Worm (Caenorhabditis elegans): Measurements from ENCODE around the gene T08D10.3.

Gene T08D10.3

ce11 chrX:11948184-11948894 is 6.9 kb upstream of the T08D10.3 start, which contains the start of gene lsd-1:
lsd-1 (plus strand) TSS chrX:11948844.
- TF ChIP-seq attf-5 (GFP tag; optimal IDR thresholded peaks at IDR 0.05) = peak; percentile 20
- TF ChIP-seq K11D2.4 (GFP tag; IDR thresholded peaks at IDR 0.05) = no peak

ce11 chrX:11952129-11952528 is 3.1 kb upstream of the T08D10.3 start:
- TF ChIP-seq F49E8.2 (tag; optimal IDR thresholded peaks at IDR 0.05; ENCODE audit: insufficient read depth) (no peak), B0035.1 (tag; optimal IDR thresholded peaks at IDR 0.05) (no peak), let-526 (GFP tag; IDR thresholded peaks at IDR 0.05) (no peak), Y53G8AR.9 (GFP tag; conservative IDR thresholded peaks at IDR 0.05) (no peak), mxl-1 (tag; optimal IDR thresholded peaks at IDR 0.05) (no peak), pha-4 (tag; optimal IDR thresholded peaks at IDR 0.05) (no peak), nhr-27 (tag; optimal IDR thresholded peaks at IDR 0.05) (no peak), nhr-90 (tag; optimal IDR thresholded peaks at IDR 0.05) (no peak), sptf-2 (GFP tag; optimal IDR thresholded peaks at IDR 0.05) (no peak), nhr-120 (GFP tag; IDR thresholded peaks at IDR 0.05) (no peak), B0019.2 (GFP tag; conservative IDR thresholded peaks at IDR 0.05) (no peak), let-607 (tag; optimal IDR thresholded peaks at IDR 0.05) (no peak), ztf-18 (tag; optimal IDR thresholded peaks at IDR 0.05) (no peak), zim-3 (tag; optimal IDR thresholded peaks at IDR 0.05) (no peak), repo-1 (tag; optimal IDR thresholded peaks at IDR 0.05) (no peak), rcor-1 (GFP tag; IDR thresholded peaks at IDR 0.05) (no peak), fkh-3 (tag; optimal IDR thresholded peaks at IDR 0.05) (no peak), ztf-3 (GFP tag; optimal IDR thresholded peaks at IDR 0.05) (no peak)

- TF ChIP-seq hmg-20 (GFP tag; IDR thresholded peaks at IDR 0.05) (no peak), unc-130 (GFP tag; optimal IDR thresholded peaks at IDR 0.05) (no peak), gei-17 (GFP tag; optimal IDR thresholded peaks at IDR 0.05) (no peak), F49E8.2 (tag; optimal IDR thresholded peaks at IDR 0.05; ENCODE audit: insufficient read depth) (no peak), B0336.3 (GFP tag; IDR thresholded peaks at IDR 0.05) (no peak), T26A5.8 (tag; optimal IDR thresholded peaks at IDR 0.05) (no peak), efl-1 (GFP tag; optimal IDR thresholded peaks at IDR 0.05) (no peak), F33H1.4 (GFP tag; IDR thresholded peaks at IDR 0.05) (no peak), Y95B8A.8 (GFP tag; IDR thresholded peaks at IDR 0.05) (no peak), pha-4 (tag; optimal IDR thresholded peaks at IDR 0.05) (no peak), let-607 (tag; optimal IDR thresholded peaks at IDR 0.05) (no peak), K11D2.4 (GFP tag; IDR thresholded peaks at IDR 0.05) (no peak)
These were observed 2.0 kb upstream of the T08D10.3 start, which contains the start of gene T08D10.4 for ce11 chrX:11953229-11953628. T08D10.4 (minus strand) TSS chrX:11953329.

DNA sequence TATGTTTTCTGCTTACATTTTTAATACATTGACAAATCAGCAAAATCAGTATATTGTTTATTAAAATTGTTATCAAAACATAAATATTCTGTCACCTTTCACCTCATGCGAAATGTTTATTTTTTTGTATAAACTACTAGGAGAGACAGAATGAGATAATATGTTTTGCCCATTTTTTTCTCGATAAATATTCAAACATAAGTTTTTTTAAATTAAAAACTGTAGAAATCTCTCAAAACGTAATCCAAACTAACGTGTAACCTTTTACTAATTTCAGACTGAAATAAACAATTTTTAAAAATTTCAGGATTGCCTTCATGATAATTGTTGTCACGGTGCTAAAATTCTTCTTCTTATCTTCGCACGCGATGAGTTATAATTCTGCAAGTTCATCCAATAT is 2.0 kb downstream of the T08D10.3 start, which contains the start of gene T08D10.5:
T08D10.5 (plus strand) TSS at position 301 of the 400 bp plus-strand sequence.
- TF ChIP-seq F52B5.7 (tag; optimal IDR thresholded peaks at IDR 0.05) (no peak), lin-54 (GFP tag; optimal IDR thresholded peaks at IDR 0.05) (no peak), nhr-90 (tag; optimal IDR thresholded peaks at IDR 0.05) (no peak), madf-6 (GFP tag; IDR thresholded peaks at IDR 0.05) (no peak), F57A8.1 (GFP tag; optimal IDR thresholded peaks at IDR 0.05) (no peak), nfyb-1 (GFP tag; IDR thresholded peaks at IDR 0.05) (no peak), madf-8 (GFP tag; conservative IDR thresholded peaks at IDR 0.05) (no peak), ama-1 (optimal IDR thresholded peaks at IDR 0.05) (no peak), ama-1 (GFP tag; optimal IDR thresholded peaks at IDR 0.05) (no peak), sea-2 (GFP tag; IDR thresholded peaks at IDR 0.05) (no peak), ets-4 (GFP tag; optimal IDR thresholded peaks at IDR 0.05) (no peak), ZK185.1 (tag; optimal IDR thresholded peaks at IDR 0.05; ENCODE audit: poor library complexity, severe bottlenecking) (no peak), nfya-1 (tag; optimal IDR thresholded peaks at IDR 0.05; ENCODE audit: borderline replicate concordance, insufficient read depth) (no peak), pbrm-1 (GFP tag; IDR thresholded peaks at IDR 0.05) (no peak), snpc-1.3 (tag; optimal IDR thresholded peaks at IDR 0.05; ENCODE audit: insufficient read depth) (no peak), ceh-91 (GFP tag; IDR thresholded peaks at IDR 0.05) (no peak), hmg-20 (GFP tag; IDR thresholded peaks at IDR 0.05) (no peak)

Measured in whole organism, young adult.